Fruit fly (Drosophila melanogaster): ENCODE data around the gene dysf.

DNA sequence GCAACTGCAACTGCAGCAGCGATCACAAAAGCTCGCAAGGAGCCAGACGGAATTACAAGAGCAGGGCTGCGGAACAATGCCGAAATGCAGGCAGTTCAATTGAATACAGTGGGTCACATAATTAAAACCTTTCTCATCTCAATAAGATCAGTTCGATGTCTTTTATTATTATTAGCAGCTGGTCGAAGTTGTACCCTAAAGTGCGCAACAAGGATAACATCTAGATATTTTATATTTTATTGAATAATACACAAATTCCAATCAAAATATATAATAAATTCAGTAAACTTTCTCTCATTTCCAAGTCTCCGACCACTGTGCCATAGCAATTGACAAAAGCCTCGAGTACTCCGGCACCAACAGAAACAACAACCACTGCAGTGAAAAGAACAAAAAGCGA lies 30.4 kb downstream of the dysf start:
- TF ChIP-seq psq (GFP tag; optimal IDR thresholded peaks at IDR 0.05) (peak; percentile 29), sv (GFP tag; optimal IDR thresholded peaks at IDR 0.05) (no peak), h (GFP tag; optimal IDR thresholded peaks at IDR 0.05) (peak; percentile 35), Myc (optimal IDR thresholded peaks at IDR 0.05) (no peak), OdsH (GFP tag; optimal IDR thresholded peaks at IDR 0.05) (no peak), Dfd (GFP tag; optimal IDR thresholded peaks at IDR 0.05) (no peak), lola (GFP tag; optimal IDR thresholded peaks at IDR 0.05) (no peak), Hr78 (GFP tag; optimal IDR thresholded peaks at IDR 0.05) (no peak), Abd-B (GFP tag; optimal IDR thresholded peaks at IDR 0.05) (no peak), Hr83 (GFP tag; optimal IDR thresholded peaks at IDR 0.05; ENCODE audit: poor library complexity, severe bottlenecking) (no peak), foxo (GFP tag; optimal IDR thresholded peaks at IDR 0.05) (peak in 1 of 2 experiments; percentile 25), usp (GFP tag; optimal IDR thresholded peaks at IDR 0.05) (no peak)
